Worm (Caenorhabditis elegans) whole organism, L4/young adult: Measurements from ENCODE around the gene C55C3.1.

ENCODE experiments used
- W03F9.2 ChIP-seq: fragments of 150-350 bp; optimal IDR thresholded peaks from 2 replicates; lab custom pipeline; 2014; ENCODE audit warnings: missing biosample characterization, missing genetic modification characterization
- dao-5 ChIP-seq: sonication (generic microtip); optimal IDR thresholded peaks from 2 replicates; lab custom pipeline; 2016; ENCODE audit warnings: missing genotype, missing genetic modification characterization, moderate library complexity, missing compliant biosample characterization

- TF ChIP-seq W03F9.2 (tag; lab: Kevin White, UChicago) = no peak
- no peak for TF ChIP-seq dao-5 (tag; lab: Kevin White, UChicago)
Observed at ce11 chrIV:5701646-5702045, 7.2 kb upstream of the C55C3.1 start.
